Fruit fly (Drosophila melanogaster) whole organism, embryonic: ENCODE measurements around the gene CG6180.
A peak's percentile ranks its signal among the peaks of the same experiment; 100 is the strongest.

Experiments used
- Atf3 ChIP-seq: fragments of 200-800 bp; sonication (Bioruptor generic); optimal IDR thresholded peaks from 3 replicates; lab custom pipeline; 2016; ENCODE audit warnings: missing biosample characterization, missing genetic modification characterization
- CG10209 ChIP-seq: fragments of 200-800 bp; sonication (Bioruptor generic); optimal IDR thresholded peaks from 3 replicates; lab custom pipeline; 2017; ENCODE audit warnings: missing biosample characterization, mild to moderate bottlenecking, missing genetic modification characterization, missing genetic modification reagents
- CG11456 ChIP-seq: fragments of 200-800 bp; sonication (Bioruptor generic); IDR thresholded peaks from 3 replicates; pipeline ENCODE4 v1.3.6; 2022; ENCODE audit warnings: missing biosample characterization, missing genetic modification characterization
- CG12219 ChIP-seq: fragments of 200-800 bp; sonication (Bioruptor generic); optimal IDR thresholded peaks from 3 replicates; lab custom pipeline; 2018; ENCODE audit warnings: missing biosample characterization, mild to moderate bottlenecking, missing genetic modification characterization
- CG12744 ChIP-seq: fragments of 200-800 bp; sonication (Bioruptor generic); optimal IDR thresholded peaks from 2 replicates; lab custom pipeline; 2016; ENCODE audit warnings: missing biosample characterization, missing genetic modification characterization
- CG12769 ChIP-seq: fragments of 200-800 bp; sonication (Bioruptor generic); optimal IDR thresholded peaks from 2 replicates; lab custom pipeline; 2019; ENCODE audit warnings: missing biosample characterization, mild to moderate bottlenecking, missing genetic modification characterization, moderate library complexity
- CG13287 ChIP-seq: fragments of 200-800 bp; sonication (Bioruptor generic); IDR thresholded peaks from 2 replicates; pipeline ENCODE4 v1.3.6; 2022; ENCODE audit warnings: missing biosample characterization, missing genetic modification characterization; ENCODE audit not compliant: partially characterized antibody
- CG14050 ChIP-seq: fragments of 200-800 bp; sonication (Bioruptor generic); IDR thresholded peaks from 3 replicates; pipeline ENCODE4 v1.3.6; 2022; ENCODE audit warnings: missing biosample characterization, missing genetic modification characterization
- CG1529 ChIP-seq: fragments of 200-800 bp; sonication (Bioruptor generic); optimal IDR thresholded peaks from 3 replicates; lab custom pipeline; 2018; ENCODE audit warnings: missing biosample characterization, missing genetic modification characterization
- CG1602 ChIP-seq: fragments of 200-800 bp; sonication (Bioruptor generic); optimal IDR thresholded peaks from 3 replicates; lab custom pipeline; 2016; ENCODE audit warnings: missing biosample characterization, missing genetic modification characterization
- CG17186 ChIP-seq: fragments of 200-800 bp; sonication (Bioruptor generic); optimal IDR thresholded peaks from 3 replicates; lab custom pipeline; 2017; ENCODE audit warnings: missing biosample characterization, missing genetic modification reagents, missing genetic modification characterization
- CG17359 ChIP-seq: fragments of 200-800 bp; sonication (Bioruptor generic); optimal IDR thresholded peaks from 3 replicates; lab custom pipeline; 2018; ENCODE audit warnings: missing biosample characterization, mild to moderate bottlenecking, missing genetic modification characterization, moderate library complexity
- CG17568 ChIP-seq: fragments of 200-800 bp; sonication (Bioruptor generic); optimal IDR thresholded peaks from 2 replicates; lab custom pipeline; 2018; ENCODE audit warnings: missing biosample characterization, mild to moderate bottlenecking, missing genetic modification characterization, moderate library complexity
- CG17912 ChIP-seq: fragments of 200-800 bp; sonication (Bioruptor generic); optimal IDR thresholded peaks from 2 replicates; lab custom pipeline; 2018; ENCODE audit warnings: missing biosample characterization, mild to moderate bottlenecking, missing genetic modification characterization
- CG18262 ChIP-seq: fragments of 200-800 bp; optimal IDR thresholded peaks from 3 replicates; lab custom pipeline; 2019; ENCODE audit warnings: missing biosample characterization, mild to moderate bottlenecking, missing genetic modification characterization, moderate library complexity
- CG31365 ChIP-seq: fragments of 200-800 bp; sonication (Bioruptor generic); optimal IDR thresholded peaks from 2 replicates; lab custom pipeline; 2018; ENCODE audit warnings: missing biosample characterization, mild to moderate bottlenecking, missing genetic modification characterization
- CG4282 ChIP-seq: fragments of 200-800 bp; sonication (Bioruptor generic); optimal IDR thresholded peaks from 2 replicates; lab custom pipeline; 2016; ENCODE audit warnings: missing biosample characterization, missing genetic modification characterization
- CG4404 ChIP-seq: fragments of 200-800 bp; sonication (Bioruptor generic); IDR thresholded peaks from 2 replicates; pipeline ENCODE4 v1.3.6; 2022; ENCODE audit warnings: missing biosample characterization, missing genetic modification characterization
- CG6689 ChIP-seq: fragments of 200-800 bp; sonication (Bioruptor generic); IDR thresholded peaks from 2 replicates; pipeline ENCODE4 v1.3.6; 2022; ENCODE audit warnings: missing biosample characterization, missing genetic modification characterization
- CG7928 ChIP-seq: fragments of 200-800 bp; sonication (Bioruptor generic); optimal IDR thresholded peaks from 2 replicates; lab custom pipeline; 2017; ENCODE audit warnings: missing biosample characterization, mild to moderate bottlenecking, missing genetic modification characterization
- CG8478 ChIP-seq: fragments of >200 bp; optimal IDR thresholded peaks from 2 replicates; lab custom pipeline; 2018
- Dad ChIP-seq: fragments of 200-800 bp; sonication (Bioruptor generic); optimal IDR thresholded peaks from 3 replicates; lab custom pipeline; 2016; ENCODE audit warnings: missing biosample characterization, missing genetic modification characterization
- Doc2 ChIP-seq: fragments of 200-800 bp; sonication (Bioruptor generic); IDR thresholded peaks from 2 replicates; pipeline ENCODE4 v1.3.6; 2022; ENCODE audit warnings: missing biosample characterization, missing genetic modification characterization
- Fer2 ChIP-seq: fragments of 200-800 bp; sonication (Bioruptor generic); optimal IDR thresholded peaks from 2 replicates; lab custom pipeline; 2018; ENCODE audit warnings: missing biosample characterization, mild to moderate bottlenecking, missing genetic modification characterization, moderate library complexity
- Gsc ChIP-seq: fragments of 200-800 bp; sonication (Bioruptor generic); IDR thresholded peaks from 2 replicates; pipeline ENCODE4 v1.3.6; 2022; ENCODE audit warnings: missing biosample characterization, missing genetic modification characterization
- Hr39 ChIP-seq: fragments of >200 bp; optimal IDR thresholded peaks from 2 replicates; lab custom pipeline; 2017
- Side ChIP-seq: fragments of 200-800 bp; sonication (Bioruptor generic); optimal IDR thresholded peaks from 2 replicates; lab custom pipeline; 2016; ENCODE audit warnings: missing biosample characterization, missing genetic modification characterization
- Sin3A ChIP-seq: fragments of >200 bp; optimal IDR thresholded peaks from 2 replicates; lab custom pipeline; 2018
- TFAM ChIP-seq: fragments of 200-800 bp; sonication (Bioruptor generic); optimal IDR thresholded peaks from 2 replicates; lab custom pipeline; 2017; ENCODE audit warnings: missing biosample characterization, missing genetic modification characterization, inconsistent platforms
- Tbp ChIP-seq: fragments of >200 bp; optimal IDR thresholded peaks from 2 replicates; lab custom pipeline; 2018; ENCODE audit warnings: missing biosample characterization, missing genetic modification characterization
- ara ChIP-seq: fragments of 200-800 bp; sonication (Bioruptor generic); IDR thresholded peaks from 2 replicates; pipeline ENCODE4 v1.3.6; 2022; ENCODE audit warnings: missing biosample characterization, missing genetic modification characterization
- ash1 ChIP-seq: fragments of 200-800 bp; sonication (Bioruptor generic); optimal IDR thresholded peaks from 2 replicates; lab custom pipeline; 2018; ENCODE audit warnings: missing biosample characterization, mild to moderate bottlenecking, missing genetic modification characterization
- bab2 ChIP-seq: fragments of 200-800 bp; sonication (Bioruptor generic); optimal IDR thresholded peaks from 2 replicates; lab custom pipeline; 2016; ENCODE audit warnings: missing biosample characterization, missing genetic modification characterization
- cato ChIP-seq: fragments of 200-800 bp; sonication (Bioruptor generic); optimal IDR thresholded peaks from 2 replicates; lab custom pipeline; 2016; ENCODE audit warnings: missing biosample characterization, missing genetic modification characterization, borderline replicate concordance
- corto ChIP-seq: fragments of 200-800 bp; sonication (Bioruptor generic); optimal IDR thresholded peaks from 2 replicates; lab custom pipeline; 2016; ENCODE audit warnings: missing biosample characterization, mild to moderate bottlenecking, missing genetic modification characterization, moderate library complexity
- crol ChIP-seq: fragments of 200-800 bp; sonication (Bioruptor generic); IDR thresholded peaks from 2 replicates; pipeline ENCODE4 v1.3.6; 2022; ENCODE audit warnings: missing biosample characterization, missing genetic modification characterization
- danr ChIP-seq: fragments of 200-800 bp; sonication (Bioruptor generic); IDR thresholded peaks from 2 replicates; pipeline ENCODE4 v1.3.6; 2022; ENCODE audit warnings: missing biosample characterization, missing genetic modification characterization
- ems ChIP-seq: fragments of 200-800 bp; sonication (Bioruptor generic); optimal IDR thresholded peaks from 3 replicates; lab custom pipeline; 2016; ENCODE audit warnings: missing biosample characterization, missing genetic modification characterization
- gfzf ChIP-seq: fragments of 200-800 bp; sonication (Bioruptor generic); optimal IDR thresholded peaks from 2 replicates; lab custom pipeline; 2016; ENCODE audit warnings: missing biosample characterization, mild to moderate bottlenecking, missing genetic modification characterization, moderate library complexity
- knrl ChIP-seq: fragments of 200-800 bp; sonication (Bioruptor generic); IDR thresholded peaks from 3 replicates; pipeline ENCODE4 v1.3.6; 2022; ENCODE audit warnings: missing biosample characterization, missing genetic modification characterization; ENCODE audit not compliant: partially characterized antibody
- nau ChIP-seq: fragments of 200-800 bp; sonication (Bioruptor generic); optimal IDR thresholded peaks from 3 replicates; lab custom pipeline; 2017; ENCODE audit warnings: missing biosample characterization, mild to moderate bottlenecking, missing genetic modification characterization, missing genetic modification reagents
- nom ChIP-seq: fragments of 200-800 bp; sonication (Bioruptor generic); optimal IDR thresholded peaks from 2 replicates; lab custom pipeline; 2017; ENCODE audit warnings: missing biosample characterization, missing genetic modification characterization, mild to moderate bottlenecking, moderate library complexity, missing genetic modification reagents
- pb ChIP-seq: fragments of 200-800 bp; sonication (Bioruptor generic); optimal IDR thresholded peaks from 3 replicates; lab custom pipeline; 2016; ENCODE audit warnings: missing biosample characterization, missing genetic modification characterization
- pum ChIP-seq: fragments of 200-800 bp; sonication (Bioruptor generic); optimal IDR thresholded peaks from 2 replicates; lab custom pipeline; 2016; ENCODE audit warnings: missing biosample characterization, missing genetic modification characterization
- rib ChIP-seq: fragments of 200-800 bp; sonication (Bioruptor generic); IDR thresholded peaks from 2 replicates; pipeline ENCODE4 v1.3.6; 2022; ENCODE audit warnings: missing biosample characterization, missing genetic modification characterization
- sc ChIP-seq, 3 experiments: fragments of >200 bp in 2 of 3; fragments of 200-800 bp in 1 of 3; sonication (Bioruptor generic) in 1 of 3; optimal IDR thresholded peaks; 2 replicates in 2 of 3; 3 replicates in 1 of 3; lab custom pipeline; 2017; ENCODE audit warnings: mild to moderate bottlenecking in 1 of 3, missing biosample characterization in 1 of 3, missing genetic modification characterization in 1 of 3, missing genetic modification reagents in 1 of 3
- sens-2 ChIP-seq: fragments of 200-800 bp; sonication (Bioruptor generic); IDR thresholded peaks from 2 replicates; pipeline ENCODE4 v1.3.6; 2022; ENCODE audit warnings: missing biosample characterization, missing genetic modification characterization
- slou ChIP-seq: fragments of 200-800 bp; sonication (Bioruptor generic); optimal IDR thresholded peaks from 3 replicates; lab custom pipeline; 2016; ENCODE audit warnings: missing biosample characterization, missing genetic modification characterization
- sob ChIP-seq: fragments of 200-800 bp; sonication (Bioruptor generic); IDR thresholded peaks from 2 replicates; pipeline ENCODE4 v1.3.6; 2022; ENCODE audit warnings: missing biosample characterization, missing genetic modification characterization
- tap ChIP-seq: fragments of 200-800 bp; optimal IDR thresholded peaks from 3 replicates; lab custom pipeline; 2019; ENCODE audit warnings: missing biosample characterization, mild to moderate bottlenecking, missing genetic modification characterization, moderate library complexity
- unpg ChIP-seq: fragments of 200-800 bp; sonication (Bioruptor generic); optimal IDR thresholded peaks from 3 replicates; lab custom pipeline; 2018; ENCODE audit warnings: missing biosample characterization, mild to moderate bottlenecking, missing genetic modification characterization, moderate library complexity

CG6180 gene

dm6 chr2L:12721794-12722315 is 14.4 kb downstream of the CG6180 start, which contains the start of gene Pih1D1 (continued):
- TF ChIP-seq CG13287 (GFP tag; lab: Robert Waterston, UW) (no peak), tap (peak; percentile 85), cato (GFP tag; lab: Kevin White, UChicago) (peak; percentile 93), nom (peak; percentile 63), unpg (GFP tag; lab: Kevin White, UChicago) (peak; percentile 92), CG4282 (peak; percentile 78), gfzf (GFP tag; lab: Kevin White, UChicago) (peak; percentile 86), Tbp (GFP tag; lab: Kevin White, UChicago) (no peak), Fer2 (peak; percentile 93), CG17912 (GFP tag; lab: Kevin White, UChicago) (peak; percentile 52), CG1529 (GFP tag; lab: Kevin White, UChicago) (peak; percentile 86), nau (GFP tag; lab: Kevin White, UChicago) (peak; percentile 89), Side (GFP tag; lab: Kevin White, UChicago) (peak; percentile 86), CG17359 (peak; percentile 93), CG12744 (peak; percentile 91), CG12769 (tag; lab: Kevin White, UChicago) (no peak), CG12219 (GFP tag; lab: Kevin White, UChicago) (peak; percentile 83), knrl (GFP tag; lab: Robert Waterston, UW) (no peak), CG8478 (lab: Kevin White, UChicago) (no peak), corto (GFP tag; lab: Kevin White, UChicago) (peak; percentile 53), CG1602 (GFP tag; lab: Kevin White, UChicago) (peak; percentile 97), Dad (peak; percentile 79), ash1 (GFP tag; lab: Kevin White, UChicago) (peak; percentile 39), CG17568 (no peak), CG18262 (peak; percentile 96), slou (peak; percentile 97), sc (optimal IDR thresholded peaks at IDR 0.05; lab: Kevin White, UChicago) (no peak), sc (GFP tag; optimal IDR thresholded peaks at IDR 0.05; lab: Kevin White, UChicago) (peak; percentile 92), CG6689 (peak; percentile 97), rib (GFP tag; lab: Robert Waterston, UW) (peak; percentile 92), Hr39 (lab: Kevin White, UChicago) (no peak), crol (GFP tag; lab: Robert Waterston, UW) (no peak), pum (GFP tag; lab: Kevin White, UChicago) (peak; percentile 90), Sin3A (lab: Kevin White, UChicago) (peak; percentile 54), danr (GFP tag; lab: Robert Waterston, UW) (peak; percentile 93), CG14050 (GFP tag; lab: Robert Waterston, UW) (peak; percentile 92), CG11456 (GFP tag; lab: Robert Waterston, UW) (peak; percentile 95), ara (peak; percentile 94), CG10209 (GFP tag; lab: Kevin White, UChicago) (peak; percentile 95), CG7928 (peak; percentile 72), Doc2 (GFP tag; lab: Robert Waterston, UW) (peak; percentile 82), CG17186 (GFP tag; lab: Kevin White, UChicago) (peak; percentile 59), pb (GFP tag; lab: Kevin White, UChicago) (peak; percentile 77), ems (GFP tag; lab: Kevin White, UChicago) (peak; percentile 86), CG4404 (GFP tag; lab: Robert Waterston, UW) (peak; percentile 97), Atf3 (GFP tag; lab: Kevin White, UChicago) (peak; percentile 83), sob (GFP tag; lab: Robert Waterston, UW) (peak; percentile 96), TFAM (GFP tag; lab: Kevin White, UChicago) (peak; percentile 72), CG31365 (tag; lab: Kevin White, UChicago) (peak; percentile 52), Gsc (GFP tag; lab: Robert Waterston, UW) (peak; percentile 87), bab2 (GFP tag; lab: Kevin White, UChicago) (peak; percentile 95), sens-2 (GFP tag; lab: Robert Waterston, UW) (peak; percentile 87)
